Fruit fly (Drosophila melanogaster) whole organism, embryonic: ENCODE results near the gene ClpP.

Experiments used
- CG10654 ChIP-seq: fragments of 200-800 bp; sonication (Bioruptor generic); optimal IDR thresholded peaks from 2 replicates; lab custom pipeline; 2016; ENCODE audit warnings: missing biosample characterization, missing genetic modification characterization
- CG12155 ChIP-seq: fragments of 200-800 bp; sonication (Bioruptor generic); optimal IDR thresholded peaks from 3 replicates; lab custom pipeline; 2016; ENCODE audit warnings: missing biosample characterization, missing genetic modification characterization
- CG13287 ChIP-seq: fragments of 200-800 bp; sonication (Bioruptor generic); IDR thresholded peaks from 2 replicates; pipeline ENCODE4 v1.3.6; 2022; ENCODE audit warnings: missing biosample characterization, missing genetic modification characterization; ENCODE audit not compliant: partially characterized antibody
- CG13296 ChIP-seq: fragments of 200-800 bp; sonication (Bioruptor generic); optimal IDR thresholded peaks from 3 replicates; lab custom pipeline; 2018; ENCODE audit warnings: missing biosample characterization, mild to moderate bottlenecking, missing genetic modification characterization
- CG13424 ChIP-seq: fragments of 200-800 bp; sonication (Bioruptor generic); optimal IDR thresholded peaks from 2 replicates; lab custom pipeline; 2019; ENCODE audit warnings: missing biosample characterization, mild to moderate bottlenecking, missing genetic modification characterization, moderate library complexity
- CG15269 ChIP-seq: fragments of 200-800 bp; sonication (Bioruptor generic); optimal IDR thresholded peaks from 2 replicates; lab custom pipeline; 2018; ENCODE audit warnings: missing biosample characterization, mild to moderate bottlenecking, missing genetic modification characterization, moderate library complexity
- CG1603 ChIP-seq: fragments of 200-800 bp; sonication (Bioruptor generic); optimal IDR thresholded peaks from 2 replicates; lab custom pipeline; 2019; ENCODE audit warnings: missing biosample characterization, mild to moderate bottlenecking, missing genetic modification characterization, moderate library complexity
- CG2120 ChIP-seq: fragments of 200-800 bp; sonication (Bioruptor generic); optimal IDR thresholded peaks from 3 replicates; lab custom pipeline; 2016; ENCODE audit warnings: missing biosample characterization, missing genetic modification characterization
- CG2129 ChIP-seq: fragments of 200-800 bp; sonication (Bioruptor generic); IDR thresholded peaks from 2 replicates; pipeline ENCODE4 v1.3.6; 2022; ENCODE audit warnings: missing biosample characterization, missing genetic modification characterization; ENCODE audit not compliant: partially characterized antibody
- CG2712 ChIP-seq: fragments of 200-800 bp; optimal IDR thresholded peaks from 3 replicates; lab custom pipeline; 2019; ENCODE audit warnings: missing biosample characterization, mild to moderate bottlenecking, missing genetic modification characterization, moderate library complexity
- CG30020 ChIP-seq: fragments of 200-800 bp; optimal IDR thresholded peaks from 2 replicates; lab custom pipeline; 2019; ENCODE audit warnings: missing biosample characterization, mild to moderate bottlenecking, missing genetic modification characterization, moderate library complexity
- CG33557 ChIP-seq: fragments of 200-800 bp; sonication (Bioruptor generic); optimal IDR thresholded peaks from 2 replicates; lab custom pipeline; 2019; ENCODE audit warnings: missing biosample characterization, mild to moderate bottlenecking, missing genetic modification characterization, moderate library complexity
- CG4282 ChIP-seq: fragments of 200-800 bp; sonication (Bioruptor generic); optimal IDR thresholded peaks from 2 replicates; lab custom pipeline; 2016; ENCODE audit warnings: missing biosample characterization, missing genetic modification characterization
- CG43689 ChIP-seq: fragments of 200-800 bp; sonication (Bioruptor generic); IDR thresholded peaks from 2 replicates; pipeline ENCODE4 v1.3.6; 2022; ENCODE audit warnings: missing biosample characterization, missing genetic modification characterization
- CG6765 ChIP-seq: fragments of 200-800 bp; sonication (Bioruptor generic); optimal IDR thresholded peaks from 3 replicates; lab custom pipeline; 2017; ENCODE audit warnings: missing biosample characterization, mild to moderate bottlenecking, missing genetic modification characterization
- CG6791 ChIP-seq: fragments of 200-800 bp; sonication (Bioruptor generic); IDR thresholded peaks from 3 replicates; pipeline ENCODE4 v1.3.6; 2022; ENCODE audit warnings: missing biosample characterization, missing genetic modification characterization; ENCODE audit not compliant: partially characterized antibody
- CG7786 ChIP-seq: fragments of 200-800 bp; sonication (Bioruptor generic); optimal IDR thresholded peaks from 2 replicates; lab custom pipeline; 2016; ENCODE audit warnings: missing biosample characterization, missing genetic modification characterization
- CG8290 ChIP-seq, 3 experiments: fragments of 200-800 bp; sonication (Bioruptor generic); optimal IDR thresholded peaks; 2 replicates each; lab custom pipeline; 2016 to 2019; ENCODE audit warnings: missing biosample characterization in 3 of 3, missing genetic modification characterization in 3 of 3, mild to moderate bottlenecking in 2 of 3, moderate library complexity in 1 of 3
- CG8478 ChIP-seq: fragments of >200 bp; optimal IDR thresholded peaks from 2 replicates; lab custom pipeline; 2018
- CHES-1-like ChIP-seq: fragments of 200-800 bp; sonication (Bioruptor generic); optimal IDR thresholded peaks from 2 replicates; lab custom pipeline; 2016; ENCODE audit warnings: missing biosample characterization, missing genetic modification characterization
- Chrac-16 ChIP-seq: fragments of 200-800 bp; sonication (Bioruptor generic); optimal IDR thresholded peaks from 3 replicates; lab custom pipeline; 2016; ENCODE audit warnings: missing biosample characterization, missing genetic modification characterization
- D19A ChIP-seq: fragments of 200-800 bp; optimal IDR thresholded peaks from 3 replicates; lab custom pipeline; 2019; ENCODE audit warnings: missing biosample characterization, mild to moderate bottlenecking, missing genetic modification characterization, moderate library complexity
- Dek ChIP-seq: fragments of 200-800 bp; sonication (Bioruptor generic); optimal IDR thresholded peaks from 3 replicates; lab custom pipeline; 2019; ENCODE audit warnings: missing biosample characterization, mild to moderate bottlenecking, missing genetic modification characterization, moderate library complexity
- Elba2 ChIP-seq: fragments of 200-800 bp; sonication (Bioruptor generic); optimal IDR thresholded peaks from 3 replicates; lab custom pipeline; 2016; ENCODE audit warnings: missing biosample characterization, missing genetic modification characterization
- Fer3 ChIP-seq: fragments of 200-800 bp; sonication (Bioruptor generic); optimal IDR thresholded peaks from 2 replicates; lab custom pipeline; 2018; ENCODE audit warnings: missing biosample characterization, mild to moderate bottlenecking, missing genetic modification characterization, moderate library complexity
- HLH54F ChIP-seq: fragments of 200-800 bp; sonication (Bioruptor generic); optimal IDR thresholded peaks from 3 replicates; lab custom pipeline; 2016; ENCODE audit warnings: missing biosample characterization, missing genetic modification characterization
- Kr ChIP-seq: fragments of 200-800 bp; sonication (Bioruptor generic); optimal IDR thresholded peaks from 2 replicates; lab custom pipeline; 2017; ENCODE audit warnings: missing biosample characterization, mild to moderate bottlenecking, missing genetic modification characterization
- Max ChIP-seq: fragments of 200-800 bp; sonication (Bioruptor generic); optimal IDR thresholded peaks from 2 replicates; lab custom pipeline; 2016; ENCODE audit warnings: missing biosample characterization, mild to moderate bottlenecking, missing genetic modification characterization
- Mrtf ChIP-seq: fragments of 200-800 bp; sonication (Bioruptor generic); IDR thresholded peaks from 3 replicates; pipeline ENCODE4 v1.3.6; 2022; ENCODE audit warnings: missing biosample characterization, missing genetic modification characterization
- Oli ChIP-seq: fragments of 200-800 bp; sonication (Bioruptor generic); optimal IDR thresholded peaks from 2 replicates; lab custom pipeline; 2018; ENCODE audit warnings: missing biosample characterization, mild to moderate bottlenecking, missing genetic modification characterization, moderate library complexity
- Xrp1 ChIP-seq: fragments of 200-800 bp; sonication (Bioruptor generic); IDR thresholded peaks from 2 replicates; pipeline ENCODE4 v1.3.6; 2022; ENCODE audit warnings: missing biosample characterization, missing genetic modification characterization
- az2 ChIP-seq: fragments of 200-800 bp; sonication (Bioruptor generic); optimal IDR thresholded peaks from 3 replicates; lab custom pipeline; 2016; ENCODE audit warnings: missing biosample characterization, missing genetic modification characterization
- bowl ChIP-seq: fragments of 200-800 bp; sonication (Bioruptor generic); IDR thresholded peaks from 2 replicates; pipeline ENCODE4 v1.3.6; 2022; ENCODE audit warnings: missing biosample characterization, missing genetic modification characterization
- crp ChIP-seq, 2 experiments: fragments of 200-800 bp; sonication (Bioruptor generic); optimal IDR thresholded peaks; 2 replicates in 1 of 2; 3 replicates in 1 of 2; lab custom pipeline; 2017; ENCODE audit warnings: missing biosample characterization in 2 of 2, missing genetic modification characterization in 2 of 2, mild to moderate bottlenecking in 1 of 2, moderate library complexity in 1 of 2
- dysf ChIP-seq: fragments of 200-800 bp; sonication (Bioruptor generic); IDR thresholded peaks from 3 replicates; pipeline ENCODE4 v1.3.6; 2022; ENCODE audit warnings: missing biosample characterization, missing genetic modification characterization
- eyg ChIP-seq: fragments of 200-800 bp; sonication (Bioruptor generic); optimal IDR thresholded peaks from 3 replicates; lab custom pipeline; 2016; ENCODE audit warnings: missing biosample characterization, missing genetic modification characterization
- fd96Cb ChIP-seq: fragments of 200-800 bp; sonication (Bioruptor generic); optimal IDR thresholded peaks from 2 replicates; lab custom pipeline; 2018; ENCODE audit warnings: missing biosample characterization, mild to moderate bottlenecking, missing genetic modification characterization, moderate library complexity
- nmo ChIP-seq: fragments of 200-800 bp; sonication (Bioruptor generic); optimal IDR thresholded peaks from 2 replicates; lab custom pipeline; 2018; ENCODE audit warnings: missing biosample characterization, mild to moderate bottlenecking, missing genetic modification characterization, moderate library complexity
- phol ChIP-seq: fragments of 200-800 bp; sonication (Bioruptor generic); optimal IDR thresholded peaks from 3 replicates; lab custom pipeline; 2018; ENCODE audit warnings: missing biosample characterization, mild to moderate bottlenecking, missing genetic modification characterization, moderate library complexity
- prd ChIP-seq, 3 experiments: fragments of >200 bp in 2 of 3; fragments of 200-800 bp in 1 of 3; sonication (Bioruptor generic) in 1 of 3; optimal IDR thresholded peaks in 2 of 3; IDR thresholded peaks in 1 of 3; 2 replicates in 2 of 3; 3 replicates in 1 of 3; pipeline versions ENCODE4 v1.3.6 to Lab custom; 2017 to 2022; ENCODE audit warnings: missing biosample characterization in 1 of 3, missing genetic modification characterization in 1 of 3
- pros ChIP-seq: fragments of 200-800 bp; sonication (Bioruptor generic); optimal IDR thresholded peaks from 3 replicates; lab custom pipeline; 2019; ENCODE audit warnings: missing biosample characterization, mild to moderate bottlenecking, missing genetic modification characterization, moderate library complexity
- pum ChIP-seq: fragments of 200-800 bp; sonication (Bioruptor generic); optimal IDR thresholded peaks from 2 replicates; lab custom pipeline; 2016; ENCODE audit warnings: missing biosample characterization, missing genetic modification characterization
- row ChIP-seq: fragments of 200-800 bp; sonication (Bioruptor generic); IDR thresholded peaks from 3 replicates; pipeline ENCODE4 v1.3.6; 2022; ENCODE audit warnings: missing biosample characterization, missing genetic modification characterization
- ssp ChIP-seq: fragments of 200-800 bp; sonication (Bioruptor generic); IDR thresholded peaks from 2 replicates; pipeline ENCODE4 v1.3.6; 2022; ENCODE audit warnings: missing biosample characterization, missing genetic modification characterization
- stc ChIP-seq: fragments of 200-800 bp; sonication (Bioruptor generic); IDR thresholded peaks from 2 replicates; pipeline ENCODE4 v1.3.6; 2022; ENCODE audit warnings: missing biosample characterization, missing genetic modification characterization
- tll ChIP-seq, 2 experiments: fragments of 200-800 bp in 1 of 2; fragments of >200 bp in 1 of 2; sonication (Bioruptor generic) in 1 of 2; optimal IDR thresholded peaks; 2 replicates each; lab custom pipeline; 2017 to 2019; ENCODE audit warnings: missing biosample characterization in 2 of 2, missing genetic modification characterization in 2 of 2, mild to moderate bottlenecking in 1 of 2, moderate library complexity in 1 of 2
- tup ChIP-seq: fragments of 200-800 bp; sonication (Bioruptor generic); optimal IDR thresholded peaks from 2 replicates; lab custom pipeline; 2016; ENCODE audit warnings: missing biosample characterization, mild to moderate bottlenecking, missing genetic modification characterization, moderate library complexity
- wek ChIP-seq: fragments of 200-800 bp; sonication (Bioruptor generic); optimal IDR thresholded peaks from 3 replicates; lab custom pipeline; 2018; ENCODE audit warnings: missing biosample characterization, mild to moderate bottlenecking, missing genetic modification characterization, moderate library complexity
- zen ChIP-seq: fragments of 200-800 bp; sonication (Bioruptor generic); optimal IDR thresholded peaks from 3 replicates; lab custom pipeline; 2018; ENCODE audit warnings: missing biosample characterization, mild to moderate bottlenecking, missing genetic modification characterization, moderate library complexity

ClpP gene

dm6 chr2L:10356508-10356907 lies at the start of gene ClpP, which contains the start of gene CtsL4 (continued):
- TF ChIP-seq D19A (tag; lab: Kevin White, UChicago) (peak; percentile 74), CG33557 (GFP tag; lab: Kevin White, UChicago) (peak; percentile 36), CG6791 (GFP tag; lab: Robert Waterston, UW) (no peak), CG12155 (GFP tag; lab: Kevin White, UChicago) (peak; percentile 32), CG15269 (no peak), Fer3 (tag; lab: Kevin White, UChicago) (peak; percentile 26), zen (tag; lab: Kevin White, UChicago) (peak; percentile 46), CG1603 (peak; percentile 100), CG7786 (peak; percentile 11), CG4282 (GFP tag; lab: Kevin White, UChicago) (peak; percentile 2), CG13296 (GFP tag; lab: Kevin White, UChicago) (peak; percentile 40), CG10654 (GFP tag; lab: Kevin White, UChicago) (peak; percentile 4), CG2712 (tag; lab: Kevin White, UChicago) (peak; percentile 55), Oli (tag; lab: Kevin White, UChicago) (peak; percentile 45), wek (GFP tag; lab: Kevin White, UChicago) (peak; percentile 97), eyg (GFP tag; lab: Kevin White, UChicago) (no peak), CG2120 (GFP tag; lab: Kevin White, UChicago) (peak; percentile 64), CG30020 (tag; lab: Kevin White, UChicago) (peak; percentile 100), phol (tag; lab: Kevin White, UChicago) (peak; percentile 60), stc (GFP tag; lab: Robert Waterston, UW) (0 out of 2 replicates have a peak, but pooled peaks have one; percentile 23), CG6765 (GFP tag; lab: Kevin White, UChicago) (no peak), Chrac-16 (GFP tag; lab: Kevin White, UChicago) (peak; percentile 52), ssp (GFP tag; lab: Robert Waterston, UW) (peak; percentile 97), az2 (peak; percentile 52), CG2129 (GFP tag; lab: Robert Waterston, UW) (no peak), pum (GFP tag; lab: Kevin White, UChicago) (peak; percentile 35), CG8478 (no peak), Xrp1 (GFP tag; lab: Robert Waterston, UW) (peak; percentile 33; the same call in 1 of the 2 replicates), CHES-1-like (GFP tag; lab: Kevin White, UChicago) (peak; percentile 46), row (GFP tag; lab: Robert Waterston, UW) (peak; percentile 86), bowl (GFP tag; lab: Robert Waterston, UW) (no peak), CG13424 (tag; lab: Kevin White, UChicago) (peak; percentile 50), CG13287 (GFP tag; lab: Robert Waterston, UW) (peak; percentile 33; the same call in 1 of the 2 replicates), crp (GFP tag; optimal IDR thresholded peaks at IDR 0.05; lab: Kevin White, UChicago) (peak; percentile 29 to 92), Dek (peak; percentile 33), Elba2 (GFP tag; lab: Kevin White, UChicago) (peak; percentile 59), HLH54F (GFP tag; lab: Kevin White, UChicago) (peak; percentile 34), CG43689 (GFP tag; lab: Robert Waterston, UW) (no peak), nmo (GFP tag; lab: Kevin White, UChicago) (peak; percentile 64), tll (GFP tag; optimal IDR thresholded peaks at IDR 0.05; lab: Kevin White, UChicago) (no peak), fd96Cb (peak; percentile 37), prd (optimal IDR thresholded peaks at IDR 0.05; lab: Kevin White, UChicago) (no peak), prd (GFP tag; IDR thresholded peaks at IDR 0.05; lab: Robert Waterston, UW) (peak; percentile 67; the same call in 2 of the 3 replicates), Mrtf (GFP tag; lab: Robert Waterston, UW) (peak; percentile 39; the same call in 1 of the 3 replicates), Kr (GFP tag; lab: Kevin White, UChicago) (no peak), Max (peak; percentile 20), CG8290 (GFP tag; optimal IDR thresholded peaks at IDR 0.05; lab: Kevin White, UChicago) (peak; percentile 78), CG8290 (tag; optimal IDR thresholded peaks at IDR 0.05; lab: Kevin White, UChicago) (peak in 1 of 2 experiments; percentile 14), dysf (GFP tag; lab: Robert Waterston, UW) (peak; percentile 50; the same call in 2 of the 3 replicates), pros (GFP tag; lab: Kevin White, UChicago) (peak; percentile 86), tup (no peak)
